Worm (Caenorhabditis elegans) whole organism, L4 larva: ENCODE measurements around the gene bus-4.

Experiments
- ceh-62 ChIP-seq: sonication (generic microtip); optimal IDR thresholded peaks from 2 replicates; lab custom pipeline; 2017; ENCODE audit warnings: missing biosample characterization, missing genetic modification characterization
- dve-1 ChIP-seq: sonication (generic microtip); optimal IDR thresholded peaks from 2 replicates; lab custom pipeline; 2017; ENCODE audit warnings: antibody characterized with exemption, mild to moderate bottlenecking, missing genetic modification characterization, missing compliant biosample characterization; ENCODE audit not compliant: insufficient read depth
- fkh-10 ChIP-seq: fragments of 150-350 bp; optimal IDR thresholded peaks from 2 replicates; lab custom pipeline; 2014; ENCODE audit warnings: missing biosample characterization, missing genetic modification reagents, missing genetic modification characterization
- fos-1 ChIP-seq: fragments of 150-350 bp; optimal IDR thresholded peaks from 2 replicates; lab custom pipeline; 2014; ENCODE audit warnings: missing biosample characterization, missing genetic modification characterization
- lim-7 ChIP-seq: fragments of 200-800 bp; sonication (Bioruptor generic); IDR thresholded peaks from 2 replicates; pipeline ENCODE4 v1.3.6; 2022; ENCODE audit warnings: missing genetic modification characterization, missing compliant biosample characterization
- lin-1 ChIP-seq: fragments of 200-800 bp; sonication (Bioruptor generic); IDR thresholded peaks from 2 replicates; pipeline ENCODE4 v1.3.6; 2022; ENCODE audit warnings: missing genetic modification reagents, missing genetic modification characterization, missing compliant biosample characterization
- nhr-237 ChIP-seq: sonication (generic microtip); optimal IDR thresholded peaks from 2 replicates; lab custom pipeline; 2017; ENCODE audit warnings: missing biosample characterization, missing genetic modification characterization
- nhr-28 ChIP-seq: fragments of 150-350 bp; optimal IDR thresholded peaks from 2 replicates; lab custom pipeline; 2014; ENCODE audit warnings: missing biosample characterization, missing genetic modification characterization
- nhr-6 ChIP-seq: fragments of 150-350 bp; optimal IDR thresholded peaks from 2 replicates; lab custom pipeline; 2014; ENCODE audit warnings: missing biosample characterization, missing genetic modification characterization
- set-16 ChIP-seq: fragments of 200-800 bp; sonication (Bioruptor generic); IDR thresholded peaks from 2 replicates; pipeline ENCODE4 v1.3.6; 2022; ENCODE audit warnings: missing genetic modification reagents, missing genetic modification characterization, missing compliant biosample characterization
- snpc-4 ChIP-seq: fragments of 150-350 bp; optimal IDR thresholded peaks from 2 replicates; lab custom pipeline; 2014; ENCODE audit warnings: missing biosample characterization, missing genetic modification characterization
- zfp-3 ChIP-seq: fragments of 200-800 bp; sonication (Bioruptor generic); conservative IDR thresholded peaks from 2 replicates; pipeline ENCODE4 v1.3.6; 2022; ENCODE audit warnings: missing genetic modification reagents, missing genetic modification characterization, missing compliant biosample characterization
- zip-11 ChIP-seq: fragments of 200-800 bp; sonication (Bioruptor generic); IDR thresholded peaks from 2 replicates; pipeline ENCODE4 v1.3.6; 2022; ENCODE audit warnings: missing genetic modification characterization, missing compliant biosample characterization

DNA sequence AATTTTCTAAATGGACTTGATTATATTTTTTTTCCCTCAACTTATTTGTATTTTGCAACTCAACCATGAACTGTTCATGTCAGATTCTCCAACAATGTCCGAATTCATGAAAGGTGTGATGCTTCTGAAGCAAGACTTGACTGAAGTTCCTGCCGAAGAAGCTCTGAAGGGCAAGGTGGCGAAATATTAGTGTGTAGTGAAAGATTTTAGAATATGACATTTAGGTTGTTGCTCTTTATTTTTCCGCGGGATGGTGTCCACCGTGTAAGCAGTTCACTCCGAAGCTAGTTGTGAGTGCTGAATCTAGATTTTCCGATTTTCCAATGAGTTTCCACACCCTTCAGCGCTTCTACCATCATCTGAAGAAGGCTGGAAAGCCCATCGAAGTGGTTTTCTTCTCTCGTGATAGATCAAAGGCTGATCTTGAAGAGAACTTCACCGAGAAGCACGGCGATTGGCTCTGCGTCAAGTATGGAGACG, 35.7 kb upstream of the bus-4 start, which contains the start of gene F29B9.5:
- no peak for TF ChIP-seq fos-1 (tag; lab: Kevin White, UChicago)
- TF ChIP-seq zfp-3 (GFP tag; lab: Robert Waterston, UW) = no peak
- no peak for TF ChIP-seq dve-1 (tag; lab: Kevin White, UChicago)
- TF ChIP-seq nhr-6 (tag; lab: Kevin White, UChicago) = no peak
- TF ChIP-seq snpc-4 (tag; lab: Kevin White, UChicago) = no peak
- no peak for TF ChIP-seq nhr-237
- TF ChIP-seq set-16 = no peak
- no peak for TF ChIP-seq nhr-28 (tag; lab: Kevin White, UChicago)
- no peak for TF ChIP-seq lim-7 (GFP tag; lab: Robert Waterston, UW)
- TF ChIP-seq ceh-62 (tag; lab: Kevin White, UChicago) = no peak
- no peak for TF ChIP-seq lin-1 (GFP tag; lab: Robert Waterston, UW)
- no peak for TF ChIP-seq fkh-10 (GFP tag; lab: Kevin White, UChicago)
- no peak for TF ChIP-seq zip-11
